Worm (Caenorhabditis elegans) whole organism, L3 larva: ENCODE results near the gene mboa-6.

Experiments
- aly-2 ChIP-seq: fragments of 150-350 bp; optimal IDR thresholded peaks from 2 replicates; lab custom pipeline; 2014; ENCODE audit warnings: missing biosample characterization, missing genetic modification characterization
- ama-1 ChIP-seq: fragments of 150-350 bp; optimal IDR thresholded peaks from 2 replicates; lab custom pipeline; 2018
- ceh-16 ChIP-seq: sonication (generic microtip); optimal IDR thresholded peaks from 2 replicates; lab custom pipeline; 2017; ENCODE audit warnings: missing biosample characterization, missing genetic modification characterization
- daf-12 ChIP-seq: fragments of 150-350 bp; optimal IDR thresholded peaks from 2 replicates; lab custom pipeline; 2014; ENCODE audit warnings: missing biosample characterization, missing genetic modification reagents, missing genetic modification characterization
- egl-5 ChIP-seq: fragments of 150-350 bp; optimal IDR thresholded peaks from 2 replicates; lab custom pipeline; 2017; ENCODE audit warnings: missing biosample characterization, missing genetic modification reagents, missing genetic modification characterization, inconsistent platforms
- elt-1 ChIP-seq: fragments of 150-350 bp; optimal IDR thresholded peaks from 2 replicates; lab custom pipeline; 2014; ENCODE audit warnings: missing biosample characterization, missing genetic modification characterization
- elt-3 ChIP-seq, 3 experiments: fragments of 150-350 bp in 1 of 3; sonication (generic microtip) in 2 of 3; optimal IDR thresholded peaks; 2 replicates in 2 of 3; 4 replicates in 1 of 3; lab custom pipeline; 2014 to 2017; ENCODE audit warnings: missing biosample characterization in 3 of 3, missing genetic modification characterization in 3 of 3
- fkh-10 ChIP-seq: sonication (generic microtip); optimal IDR thresholded peaks from 2 replicates; lab custom pipeline; 2017; ENCODE audit warnings: missing biosample characterization, missing genetic modification reagents, missing genetic modification characterization
- fkh-2 ChIP-seq: fragments of 150-350 bp; optimal IDR thresholded peaks from 2 replicates; lab custom pipeline; 2014; ENCODE audit warnings: missing biosample characterization, missing genetic modification reagents, missing genetic modification characterization
- fos-1 ChIP-seq: fragments of 150-350 bp; optimal IDR thresholded peaks from 2 replicates; lab custom pipeline; 2014; ENCODE audit warnings: missing biosample characterization, missing genetic modification characterization
- hmg-11 ChIP-seq: sonication (generic microtip); optimal IDR thresholded peaks from 2 replicates; lab custom pipeline; 2016; ENCODE audit warnings: missing genetic modification characterization, missing compliant biosample characterization
- lin-15B ChIP-seq: fragments of 150-350 bp; optimal IDR thresholded peaks from 2 replicates; lab custom pipeline; 2014; ENCODE audit warnings: missing biosample characterization, missing genetic modification characterization
- lin-39 ChIP-seq: fragments of 150-350 bp; optimal IDR thresholded peaks from 2 replicates; lab custom pipeline; 2018; ENCODE audit warnings: missing biosample characterization, missing genetic modification reagents, missing genetic modification characterization
- lsy-12 ChIP-seq: sonication (generic microtip); optimal IDR thresholded peaks from 2 replicates; lab custom pipeline; 2016; ENCODE audit warnings: mild to moderate bottlenecking, missing genetic modification characterization, missing compliant biosample characterization
- mdl-1 ChIP-seq: fragments of 150-350 bp; optimal IDR thresholded peaks from 2 replicates; lab custom pipeline; 2014; ENCODE audit warnings: missing biosample characterization, missing genetic modification characterization
- nfya-1 ChIP-seq: sonication (generic microtip); optimal IDR thresholded peaks from 2 replicates; lab custom pipeline; 2017; ENCODE audit warnings: missing genetic modification characterization, mild to moderate bottlenecking, missing compliant biosample characterization, antibody characterized with exemption, moderate library complexity; ENCODE audit not compliant: insufficient read depth
- nhr-11 ChIP-seq: fragments of 150-350 bp; optimal IDR thresholded peaks from 2 replicates; lab custom pipeline; 2014; ENCODE audit warnings: missing biosample characterization, missing genetic modification characterization
- nhr-12 ChIP-seq: fragments of 150-350 bp; optimal IDR thresholded peaks from 2 replicates; lab custom pipeline; 2014; ENCODE audit warnings: missing biosample characterization, missing genetic modification characterization
- nhr-25 ChIP-seq: sonication (generic microtip); optimal IDR thresholded peaks from 2 replicates; lab custom pipeline; 2017; ENCODE audit warnings: missing biosample characterization, missing genetic modification characterization
- nhr-28 ChIP-seq: fragments of 150-350 bp; optimal IDR thresholded peaks from 2 replicates; lab custom pipeline; 2014; ENCODE audit warnings: missing biosample characterization, missing genetic modification characterization
- nhr-43 ChIP-seq: sonication (generic microtip); optimal IDR thresholded peaks from 2 replicates; lab custom pipeline; 2016; ENCODE audit warnings: mild to moderate bottlenecking, missing genetic modification characterization, missing compliant biosample characterization; ENCODE audit not compliant: poor library complexity, severe bottlenecking
- nhr-67 ChIP-seq: fragments of 150-350 bp; optimal IDR thresholded peaks from 2 replicates; lab custom pipeline; 2014; ENCODE audit warnings: missing biosample characterization, missing genetic modification characterization
- nhr-76 ChIP-seq: fragments of 150-350 bp; sonication (generic microtip); optimal IDR thresholded peaks from 5 replicates; lab custom pipeline; 2014; ENCODE audit warnings: missing biosample characterization, missing genetic modification characterization
- pqm-1 ChIP-seq: fragments of 150-350 bp; optimal IDR thresholded peaks from 2 replicates; lab custom pipeline; 2017; ENCODE audit warnings: missing biosample characterization, missing genetic modification characterization, inconsistent platforms
- skn-1 ChIP-seq: fragments of 150-350 bp; optimal IDR thresholded peaks from 2 replicates; lab custom pipeline; 2014; ENCODE audit warnings: missing biosample characterization, missing genetic modification characterization
- snpc-4 ChIP-seq: fragments of 150-350 bp; optimal IDR thresholded peaks from 2 replicates; lab custom pipeline; 2014; ENCODE audit warnings: missing biosample characterization, missing genetic modification characterization
- tbx-2 ChIP-seq: sonication (generic microtip); optimal IDR thresholded peaks from 2 replicates; lab custom pipeline; 2016; ENCODE audit warnings: mild to moderate bottlenecking, missing genetic modification characterization, missing compliant biosample characterization
- unc-39 ChIP-seq: sonication (generic microtip); optimal IDR thresholded peaks from 4 replicates; lab custom pipeline; 2017; ENCODE audit warnings: missing biosample characterization, missing genetic modification characterization
- unc-62 ChIP-seq: fragments of 150-350 bp; sonication (generic microtip); optimal IDR thresholded peaks from 4 replicates; lab custom pipeline; 2014; ENCODE audit warnings: missing biosample characterization, missing genetic modification reagents, missing genetic modification characterization
- zag-1 ChIP-seq: fragments of 150-350 bp; optimal IDR thresholded peaks from 2 replicates; lab custom pipeline; 2014; ENCODE audit warnings: missing biosample characterization, missing genetic modification characterization
- ztf-4 ChIP-seq: fragments of 150-350 bp; optimal IDR thresholded peaks from 2 replicates; lab custom pipeline; 2014; ENCODE audit warnings: missing biosample characterization, missing genetic modification characterization

mboa-6 gene

DNA sequence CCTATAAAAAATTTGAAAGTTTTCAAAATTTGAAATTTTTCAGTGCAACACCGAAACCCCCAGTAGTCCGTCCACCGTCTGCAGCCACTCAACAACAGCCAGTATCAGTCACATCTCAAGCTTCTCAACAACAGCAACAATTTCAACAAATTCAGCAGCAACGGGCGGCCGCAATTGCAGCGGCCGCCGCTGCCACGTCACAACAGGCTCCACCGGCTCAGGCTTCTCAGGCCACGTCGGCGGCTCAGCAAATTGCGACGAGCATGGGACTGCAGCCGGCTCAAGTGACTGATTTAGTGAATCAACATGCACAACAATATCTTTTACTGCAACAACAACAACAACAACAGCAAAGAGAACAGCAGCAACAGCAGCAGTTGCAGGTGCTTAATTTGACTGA, 27.6 kb downstream of the mboa-6 start:
- TF ChIP-seq ztf-4 (tag; lab: Kevin White, UChicago) (no peak), nhr-12 (tag; lab: Kevin White, UChicago) (no peak), skn-1 (tag; lab: Kevin White, UChicago) (no peak), lin-39 (tag; lab: Kevin White, UChicago) (no peak), egl-5 (no peak), lin-15B (tag; lab: Kevin White, UChicago) (no peak), nhr-43 (tag; lab: Kevin White, UChicago) (no peak), elt-1 (tag; lab: Kevin White, UChicago) (no peak), nhr-28 (tag; lab: Kevin White, UChicago) (no peak), lsy-12 (no peak), unc-62 (GFP tag; lab: Kevin White, UChicago) (no peak), hmg-11 (no peak), fos-1 (tag; lab: Kevin White, UChicago) (no peak), ceh-16 (no peak), ama-1 (no peak), fkh-2 (tag; lab: Kevin White, UChicago) (no peak), elt-3 (tag; optimal IDR thresholded peaks at IDR 0.05; lab: Kevin White, UChicago) (no peak), nhr-25 (tag; lab: Kevin White, UChicago) (no peak), tbx-2 (tag; lab: Kevin White, UChicago) (no peak)

DNA sequence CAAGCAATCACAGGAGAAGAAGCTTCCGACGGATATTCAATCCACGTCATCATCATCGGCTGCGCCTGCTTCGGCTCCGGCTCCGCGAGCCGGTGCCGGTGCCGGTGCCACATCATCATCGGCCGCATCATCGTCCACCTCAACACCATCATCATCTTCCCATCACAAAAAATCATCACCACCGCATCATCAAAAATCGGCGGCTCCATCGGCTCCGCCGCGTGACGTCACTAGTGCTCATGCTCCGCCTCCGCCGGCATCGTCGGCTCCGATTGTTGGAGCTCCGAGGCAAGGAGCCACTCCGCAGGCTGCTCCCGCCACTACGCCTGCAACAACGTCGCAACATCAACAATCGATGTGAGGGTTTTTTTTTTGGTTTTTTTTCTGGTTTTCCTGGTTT, 29.7 kb downstream of the mboa-6 start:
- TF ChIP-seq hmg-11 (no peak), lin-15B (tag; lab: Kevin White, UChicago) (no peak), skn-1 (tag; lab: Kevin White, UChicago) (no peak), pqm-1 (tag; lab: Kevin White, UChicago) (no peak), elt-3 (tag; optimal IDR thresholded peaks at IDR 0.05; lab: Kevin White, UChicago) (no peak), unc-62 (GFP tag; lab: Kevin White, UChicago) (no peak), nhr-11 (tag; lab: Kevin White, UChicago) (no peak), nhr-67 (tag; lab: Kevin White, UChicago) (no peak), nfya-1 (tag; lab: Kevin White, UChicago) (no peak), nhr-76 (tag; lab: Kevin White, UChicago) (no peak)

DNA sequence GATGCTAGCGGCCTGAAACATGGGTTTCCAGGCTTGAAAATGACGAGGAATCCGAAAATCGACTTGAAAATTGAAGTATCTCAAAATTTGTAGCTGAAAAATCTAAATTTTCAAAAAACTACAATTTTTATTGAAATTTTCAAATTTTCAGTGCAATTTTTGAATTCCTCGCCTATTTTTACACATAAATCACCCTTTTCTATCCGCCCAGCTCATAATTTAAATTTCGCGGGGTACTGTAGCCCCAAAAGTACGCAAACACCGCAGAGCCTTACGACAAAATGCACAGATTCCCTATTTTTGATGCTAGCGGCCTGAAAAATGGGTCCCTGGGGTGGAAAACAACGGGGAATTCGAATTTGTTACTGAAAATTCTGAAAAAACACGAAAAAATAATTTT, 30.2 kb downstream of the mboa-6 start:
- TF ChIP-seq lin-15B (tag; lab: Kevin White, UChicago) (no peak), nfya-1 (tag; lab: Kevin White, UChicago) (no peak), lsy-12 (no peak)

DNA sequence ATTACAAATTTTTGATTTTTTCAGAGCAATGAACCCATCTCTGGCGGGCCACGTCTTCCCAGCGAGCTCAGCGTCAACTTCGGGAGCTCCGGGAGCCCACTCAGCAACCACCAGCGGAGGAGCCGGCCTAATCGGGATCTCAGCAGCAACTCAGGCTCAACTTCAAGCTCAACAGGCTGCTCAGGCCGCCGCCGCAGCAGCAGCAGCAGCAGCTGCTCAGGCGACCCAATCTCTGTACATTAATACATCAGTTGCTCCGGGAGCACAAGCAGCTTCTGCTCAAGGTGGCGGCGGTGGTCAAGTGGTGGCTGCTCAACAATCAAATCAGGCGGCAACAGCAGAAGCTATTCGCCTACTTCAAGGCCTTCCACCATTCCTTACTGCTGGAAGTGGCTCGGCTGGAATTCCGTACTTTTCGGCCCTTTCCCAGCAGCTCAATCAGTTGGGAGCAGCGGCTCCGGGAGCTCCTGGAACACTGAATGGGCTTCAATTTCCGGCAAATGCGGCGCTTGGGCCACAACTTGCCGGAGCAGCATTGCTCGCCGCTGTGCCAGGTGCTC, 31.0 kb downstream of the mboa-6 start:
- no peak for TF ChIP-seq nfya-1 (tag; lab: Kevin White, UChicago)
- TF ChIP-seq mdl-1 = no peak
- TF ChIP-seq tbx-2 (tag; lab: Kevin White, UChicago) = no peak
- TF ChIP-seq fkh-2 (tag; lab: Kevin White, UChicago) = no peak
- no peak for TF ChIP-seq fkh-10 (GFP tag; lab: Kevin White, UChicago)
- TF ChIP-seq daf-12 (tag; lab: Kevin White, UChicago) = no peak
- no peak for TF ChIP-seq lin-39 (tag; lab: Kevin White, UChicago)
- no peak for TF ChIP-seq nhr-25 (tag; lab: Kevin White, UChicago)
- TF ChIP-seq snpc-4 = no peak
- TF ChIP-seq aly-2 (tag; lab: Kevin White, UChicago) = no peak

DNA sequence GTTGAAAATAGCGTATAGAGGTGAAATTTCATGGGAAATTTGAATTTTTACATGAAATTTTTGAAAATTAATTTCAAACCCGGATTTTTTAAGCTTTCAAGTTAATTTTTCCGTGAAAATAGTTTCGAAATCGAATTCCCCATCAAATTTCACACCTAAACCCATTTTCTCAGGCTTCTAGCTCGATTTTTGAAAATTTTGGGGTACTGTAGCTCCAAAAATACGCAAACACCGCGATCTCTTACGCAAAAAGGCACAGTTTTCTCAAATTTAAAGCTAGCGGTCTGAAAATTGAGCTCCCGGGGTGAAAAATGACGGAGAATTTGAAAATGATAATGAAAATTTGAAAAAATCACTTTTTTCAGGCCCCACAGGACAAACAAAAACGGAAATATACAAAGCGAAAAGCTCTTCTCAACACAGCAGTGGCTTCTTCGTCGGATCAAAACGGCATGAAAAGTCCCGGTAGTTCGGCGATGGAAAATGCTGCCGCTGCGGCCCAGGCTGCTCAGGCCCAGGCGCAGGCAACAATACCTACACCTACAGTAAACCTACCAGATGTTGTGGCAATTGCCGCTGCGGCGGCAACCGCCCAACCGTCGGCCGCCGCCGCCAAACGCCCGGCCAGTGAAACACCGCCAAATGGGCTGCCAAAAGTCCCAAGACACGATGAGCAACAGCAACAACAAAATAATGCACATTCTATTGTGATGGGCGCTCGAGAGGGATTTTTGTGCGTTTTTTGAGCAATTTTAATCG, 32.8 kb downstream of the mboa-6 start:
- TF ChIP-seq unc-39 (tag; lab: Kevin White, UChicago) (no peak), zag-1 (tag; lab: Kevin White, UChicago) (no peak), fkh-10 (GFP tag; lab: Kevin White, UChicago) (no peak)
- TF ChIP-seq, all 47 proteins: peak for 0
